Worm (Caenorhabditis elegans) whole organism, mixed stage, embryonic: Measurements from ENCODE around the gene T07D4.5.

Source experiments
- bed-3 ChIP-seq: fragments of 200-800 bp; sonication (Bioruptor generic); optimal IDR thresholded peaks from 3 replicates; lab custom pipeline; 2018; ENCODE audit warnings: mild to moderate bottlenecking, missing genetic modification characterization, moderate library complexity, missing compliant biosample characterization
- ceh-83 ChIP-seq: fragments of 200-800 bp; sonication (Bioruptor generic); optimal IDR thresholded peaks from 2 replicates; lab custom pipeline; 2018; ENCODE audit warnings: mild to moderate bottlenecking, missing genetic modification characterization, missing compliant biosample characterization
- elt-3 ChIP-seq: fragments of 150-350 bp; optimal IDR thresholded peaks from 2 replicates; lab custom pipeline; 2014; ENCODE audit warnings: missing biosample characterization, missing genetic modification characterization
- lsy-2 ChIP-seq: fragments of 150-350 bp; optimal IDR thresholded peaks from 2 replicates; lab custom pipeline; 2014; ENCODE audit warnings: missing biosample characterization, missing genetic modification characterization
- mep-1 ChIP-seq: fragments of 150-350 bp; optimal IDR thresholded peaks from 2 replicates; lab custom pipeline; 2017; ENCODE audit warnings: missing biosample characterization, missing genetic modification reagents, missing genetic modification characterization, inconsistent platforms
- nhr-12 ChIP-seq: fragments of 150-350 bp; optimal IDR thresholded peaks from 2 replicates; lab custom pipeline; 2014; ENCODE audit warnings: missing biosample characterization, missing genetic modification characterization
- nhr-237 ChIP-seq: fragments of 150-350 bp; optimal IDR thresholded peaks from 2 replicates; lab custom pipeline; 2014; ENCODE audit warnings: missing biosample characterization, missing genetic modification characterization
- nhr-28 ChIP-seq: fragments of 150-350 bp; optimal IDR thresholded peaks from 2 replicates; lab custom pipeline; 2014; ENCODE audit warnings: missing biosample characterization, missing genetic modification characterization
- nhr-76 ChIP-seq: sonication (generic microtip); optimal IDR thresholded peaks from 2 replicates; lab custom pipeline; 2017; ENCODE audit warnings: missing biosample characterization, missing genetic modification characterization
- pha-4 ChIP-seq: fragments of 150-350 bp; optimal IDR thresholded peaks from 2 replicates; lab custom pipeline; 2018; ENCODE audit warnings: missing biosample characterization, missing genetic modification reagents, missing genetic modification characterization
- snpc-4 ChIP-seq: fragments of 150-350 bp; optimal IDR thresholded peaks from 2 replicates; lab custom pipeline; 2014; ENCODE audit warnings: missing biosample characterization, missing genetic modification characterization
- unc-62 ChIP-seq: fragments of 150-350 bp; optimal IDR thresholded peaks from 2 replicates; lab custom pipeline; 2014; ENCODE audit warnings: missing biosample characterization, missing genetic modification reagents, missing genetic modification characterization

DNA sequence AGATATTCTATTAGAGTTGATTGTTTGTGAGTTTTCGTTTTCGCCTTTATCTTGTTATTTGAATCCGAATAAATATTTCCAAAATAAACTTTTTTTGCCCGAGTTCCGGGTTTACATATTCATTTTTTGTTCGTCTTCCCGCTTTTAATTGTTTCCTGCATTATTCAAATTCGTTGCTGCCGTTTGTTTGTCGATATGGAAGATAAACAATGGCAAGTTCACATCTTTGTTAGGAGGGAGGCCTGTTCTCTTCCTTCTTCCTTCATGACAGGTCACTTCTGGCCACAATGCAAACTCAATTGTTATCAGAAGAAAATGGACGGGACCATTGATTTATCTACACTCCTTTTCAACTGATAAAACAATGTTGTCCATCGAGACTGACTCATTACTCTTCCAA, 5.5 kb upstream of the T07D4.5 start:
- TF ChIP-seq snpc-4 (no peak), pha-4 (tag; lab: Kevin White, UChicago) (no peak), nhr-28 (tag; lab: Kevin White, UChicago) (no peak), unc-62 (GFP tag; lab: Kevin White, UChicago) (no peak), nhr-237 (no peak), elt-3 (tag; lab: Kevin White, UChicago) (no peak), nhr-76 (tag; lab: Kevin White, UChicago) (no peak), lsy-2 (tag; lab: Kevin White, UChicago) (no peak), bed-3 (GFP tag; lab: Kevin White, UChicago) (no peak), nhr-12 (tag; lab: Kevin White, UChicago) (no peak), ceh-83 (GFP tag; lab: Kevin White, UChicago) (no peak), mep-1 (tag; lab: Kevin White, UChicago) (no peak)
